Fruit fly (Drosophila melanogaster) whole organism, prepupa: ENCODE measurements around the gene RecQ4.

Experiments
- CG1621 ChIP-seq: fragments of 200-800 bp; sonication (Bioruptor generic); optimal IDR thresholded peaks from 3 replicates; lab custom pipeline; 2018; ENCODE audit warnings: missing biosample characterization, mild to moderate bottlenecking, missing genetic modification characterization
- CG4318 ChIP-seq: fragments of 200-800 bp; sonication (Bioruptor generic); optimal IDR thresholded peaks from 3 replicates; lab custom pipeline; 2017; ENCODE audit warnings: missing biosample characterization, mild to moderate bottlenecking, missing genetic modification characterization
- CG6792 ChIP-seq: fragments of 200-800 bp; sonication (Bioruptor generic); optimal IDR thresholded peaks from 3 replicates; lab custom pipeline; 2016; ENCODE audit warnings: missing biosample characterization, missing genetic modification characterization
- esn ChIP-seq: fragments of 200-800 bp; sonication (Bioruptor generic); optimal IDR thresholded peaks from 2 replicates; lab custom pipeline; 2016; ENCODE audit warnings: missing biosample characterization, mild to moderate bottlenecking, missing genetic modification characterization, moderate library complexity
- fkh ChIP-seq: fragments of 200-800 bp; sonication (Bioruptor generic); optimal IDR thresholded peaks from 3 replicates; lab custom pipeline; 2017; ENCODE audit warnings: missing biosample characterization, mild to moderate bottlenecking, missing genetic modification characterization, moderate library complexity
- vri ChIP-seq: fragments of 200-800 bp; sonication (Bioruptor generic); optimal IDR thresholded peaks from 3 replicates; lab custom pipeline; 2016; ENCODE audit warnings: missing biosample characterization, mild to moderate bottlenecking, missing genetic modification characterization

RecQ4 gene

dm6 chr3L:8121590-8121989 is 54.2 kb downstream of the RecQ4 start, which contains the start of gene ldbr:
TSS of gene ldbr (plus strand) at chr3L:8121827.
- peak; percentile 41 for TF ChIP-seq vri (GFP tag; lab: Kevin White, UChicago)
- TF ChIP-seq fkh: peak; percentile 91
- TF ChIP-seq CG6792 (GFP tag; lab: Kevin White, UChicago): no peak
- TF ChIP-seq CG1621 (tag; lab: Kevin White, UChicago): no peak
- no peak for TF ChIP-seq CG4318
- TF ChIP-seq esn: peak; percentile 50
- TF ChIP-seq, all 60 proteins: peak for 3
